Fruit fly (Drosophila melanogaster) whole organism, prepupa: ENCODE results near the gene CG13760.

Experiments
- Blimp-1 ChIP-seq: fragments of 200-800 bp; sonication (Bioruptor generic); optimal IDR thresholded peaks from 3 replicates; lab custom pipeline; 2017; ENCODE audit warnings: missing biosample characterization, missing genetic modification characterization, mild to moderate bottlenecking, moderate library complexity, missing genetic modification reagents
- CG10631 ChIP-seq: fragments of 200-800 bp; sonication (Bioruptor generic); optimal IDR thresholded peaks from 2 replicates; lab custom pipeline; 2016; ENCODE audit warnings: missing biosample characterization, missing genetic modification characterization
- CG10669 ChIP-seq: fragments of 200-800 bp; sonication (Bioruptor generic); optimal IDR thresholded peaks from 3 replicates; lab custom pipeline; 2018; ENCODE audit warnings: missing biosample characterization, mild to moderate bottlenecking, missing genetic modification characterization, moderate library complexity
- CG11762 ChIP-seq: fragments of 200-800 bp; sonication (Bioruptor generic); optimal IDR thresholded peaks from 3 replicates; lab custom pipeline; 2016; ENCODE audit warnings: missing biosample characterization, missing genetic modification characterization; ENCODE audit not compliant: insufficient read depth
- CG11902 ChIP-seq: fragments of 200-800 bp; sonication (Bioruptor generic); optimal IDR thresholded peaks from 3 replicates; lab custom pipeline; 2016; ENCODE audit warnings: missing biosample characterization, missing genetic modification characterization
- CG15336 ChIP-seq: fragments of 200-800 bp; sonication (Bioruptor generic); IDR thresholded peaks from 2 replicates; pipeline ENCODE4 v1.3.6; 2022; ENCODE audit warnings: missing biosample characterization, missing genetic modification characterization
- CG1621 ChIP-seq: fragments of 200-800 bp; sonication (Bioruptor generic); optimal IDR thresholded peaks from 3 replicates; lab custom pipeline; 2018; ENCODE audit warnings: missing biosample characterization, mild to moderate bottlenecking, missing genetic modification characterization
- CG16779 ChIP-seq: fragments of 200-800 bp; sonication (Bioruptor generic); optimal IDR thresholded peaks from 3 replicates; lab custom pipeline; 2017; ENCODE audit warnings: missing biosample characterization, mild to moderate bottlenecking, missing genetic modification characterization
- CG3032 ChIP-seq: fragments of 200-800 bp; optimal IDR thresholded peaks from 2 replicates; lab custom pipeline; 2019; ENCODE audit warnings: missing biosample characterization, mild to moderate bottlenecking, missing genetic modification characterization, moderate library complexity
- CG31627 ChIP-seq: fragments of 200-800 bp; sonication (Bioruptor generic); optimal IDR thresholded peaks from 3 replicates; lab custom pipeline; 2016; ENCODE audit warnings: missing biosample characterization, missing genetic modification characterization
- CG34406 ChIP-seq: fragments of 200-800 bp; sonication (Bioruptor generic); optimal IDR thresholded peaks from 3 replicates; lab custom pipeline; 2016; ENCODE audit warnings: missing biosample characterization, missing genetic modification characterization
- CG3919 ChIP-seq: fragments of 200-800 bp; sonication (Bioruptor generic); optimal IDR thresholded peaks from 3 replicates; lab custom pipeline; 2016; ENCODE audit warnings: missing biosample characterization, missing genetic modification characterization
- CG4318 ChIP-seq: fragments of 200-800 bp; sonication (Bioruptor generic); optimal IDR thresholded peaks from 3 replicates; lab custom pipeline; 2017; ENCODE audit warnings: missing biosample characterization, mild to moderate bottlenecking, missing genetic modification characterization
- CG6276 ChIP-seq: fragments of 200-800 bp; sonication (Bioruptor generic); optimal IDR thresholded peaks from 2 replicates; lab custom pipeline; 2017; ENCODE audit warnings: missing biosample characterization, mild to moderate bottlenecking, missing genetic modification characterization
- CG6792 ChIP-seq: fragments of 200-800 bp; sonication (Bioruptor generic); optimal IDR thresholded peaks from 3 replicates; lab custom pipeline; 2016; ENCODE audit warnings: missing biosample characterization, missing genetic modification characterization
- CG6808 ChIP-seq: fragments of 200-800 bp; sonication (Bioruptor generic); optimal IDR thresholded peaks from 3 replicates; lab custom pipeline; 2017; ENCODE audit warnings: missing biosample characterization, missing genetic modification characterization, mild to moderate bottlenecking, moderate library complexity, missing genetic modification reagents
- CG6854 ChIP-seq: fragments of 200-800 bp; sonication (Bioruptor generic); optimal IDR thresholded peaks from 2 replicates; lab custom pipeline; 2017; ENCODE audit warnings: missing biosample characterization, mild to moderate bottlenecking, missing genetic modification characterization
- CG8319 ChIP-seq: fragments of 200-800 bp; sonication (Bioruptor generic); optimal IDR thresholded peaks from 3 replicates; lab custom pipeline; 2016; ENCODE audit warnings: missing biosample characterization, missing genetic modification characterization
- CG8632 ChIP-seq: fragments of 200-800 bp; sonication (Bioruptor generic); optimal IDR thresholded peaks from 3 replicates; lab custom pipeline; 2016; ENCODE audit warnings: missing biosample characterization, missing genetic modification characterization
- CG9139 ChIP-seq: fragments of 200-800 bp; sonication (Bioruptor generic); optimal IDR thresholded peaks from 3 replicates; lab custom pipeline; 2017; ENCODE audit warnings: missing biosample characterization, mild to moderate bottlenecking, missing genetic modification characterization
- Eip78C ChIP-seq: fragments of 200-800 bp; sonication (Bioruptor generic); peaks from one replicate; lab custom pipeline; 2016; ENCODE audit warnings: missing biosample characterization, missing genetic modification characterization
- Ets21C ChIP-seq: fragments of 200-800 bp; sonication (Bioruptor generic); optimal IDR thresholded peaks from 3 replicates; lab custom pipeline; 2016; ENCODE audit warnings: missing biosample characterization, missing genetic modification characterization
- Ets96B ChIP-seq: fragments of 200-800 bp; optimal IDR thresholded peaks from 2 replicates; lab custom pipeline; 2019; ENCODE audit warnings: missing biosample characterization, mild to moderate bottlenecking, missing genetic modification characterization, moderate library complexity
- Gug ChIP-seq: fragments of 200-800 bp; sonication (Bioruptor generic); IDR thresholded peaks from 2 replicates; pipeline ENCODE4 v1.3.6; 2022; ENCODE audit warnings: missing biosample characterization, missing genetic modification characterization
- Hr39 ChIP-seq: fragments of 200-800 bp; sonication (Bioruptor generic); optimal IDR thresholded peaks from 2 replicates; lab custom pipeline; 2016; ENCODE audit warnings: missing biosample characterization, missing genetic modification characterization
- Hr4 ChIP-seq: fragments of 200-800 bp; sonication (Bioruptor generic); optimal IDR thresholded peaks from 3 replicates; lab custom pipeline; 2016; ENCODE audit warnings: missing biosample characterization, missing genetic modification characterization
- Lpt ChIP-seq: fragments of 200-800 bp; sonication (Bioruptor generic); optimal IDR thresholded peaks from 3 replicates; lab custom pipeline; 2016; ENCODE audit warnings: missing biosample characterization, missing genetic modification characterization
- Met ChIP-seq: fragments of 200-800 bp; sonication (Bioruptor generic); optimal IDR thresholded peaks from 3 replicates; lab custom pipeline; 2016; ENCODE audit warnings: missing biosample characterization, missing genetic modification characterization
- OdsH ChIP-seq: fragments of 200-800 bp; sonication (Bioruptor generic); optimal IDR thresholded peaks from 3 replicates; lab custom pipeline; 2016; ENCODE audit warnings: missing biosample characterization, missing genetic modification characterization
- Smox ChIP-seq: fragments of 200-800 bp; sonication (Bioruptor generic); optimal IDR thresholded peaks from 3 replicates; lab custom pipeline; 2016; ENCODE audit warnings: missing biosample characterization, missing genetic modification characterization
- Sox102F ChIP-seq: fragments of 200-800 bp; sonication (Bioruptor generic); optimal IDR thresholded peaks from 2 replicates; lab custom pipeline; 2016; ENCODE audit warnings: missing biosample characterization, mild to moderate bottlenecking, missing genetic modification characterization
- Sox14 ChIP-seq: fragments of 200-800 bp; sonication (Bioruptor generic); optimal IDR thresholded peaks from 3 replicates; lab custom pipeline; 2016; ENCODE audit warnings: missing biosample characterization, missing genetic modification characterization
- Sox15 ChIP-seq: fragments of 200-800 bp; sonication (Bioruptor generic); optimal IDR thresholded peaks from 3 replicates; lab custom pipeline; 2016; ENCODE audit warnings: missing biosample characterization, missing genetic modification characterization
- achi ChIP-seq: fragments of 200-800 bp; sonication (Bioruptor generic); optimal IDR thresholded peaks from 3 replicates; lab custom pipeline; 2016; ENCODE audit warnings: missing biosample characterization, missing genetic modification characterization
- acj6 ChIP-seq: fragments of 200-800 bp; sonication (Bioruptor generic); optimal IDR thresholded peaks from 3 replicates; lab custom pipeline; 2016; ENCODE audit warnings: missing biosample characterization, missing genetic modification characterization
- cyc ChIP-seq: fragments of 200-800 bp; sonication (Bioruptor generic); optimal IDR thresholded peaks from 3 replicates; lab custom pipeline; 2016; ENCODE audit warnings: missing biosample characterization, missing genetic modification characterization
- dac ChIP-seq: fragments of 200-800 bp; sonication (Bioruptor generic); optimal IDR thresholded peaks from 2 replicates; lab custom pipeline; 2017; ENCODE audit warnings: missing biosample characterization, mild to moderate bottlenecking, missing genetic modification characterization
- dsx ChIP-seq: fragments of 200-800 bp; optimal IDR thresholded peaks from 3 replicates; lab custom pipeline; 2019; ENCODE audit warnings: missing biosample characterization, mild to moderate bottlenecking, missing genetic modification characterization, moderate library complexity; ENCODE audit not compliant: poor library complexity, severe bottlenecking
- eg ChIP-seq: fragments of 200-800 bp; sonication (Bioruptor generic); IDR thresholded peaks from 3 replicates; pipeline ENCODE4 v1.3.6; 2022; ENCODE audit warnings: missing biosample characterization, missing genetic modification characterization
- esn ChIP-seq: fragments of 200-800 bp; sonication (Bioruptor generic); optimal IDR thresholded peaks from 2 replicates; lab custom pipeline; 2016; ENCODE audit warnings: missing biosample characterization, mild to moderate bottlenecking, missing genetic modification characterization, moderate library complexity
- fd59A ChIP-seq: fragments of 200-800 bp; sonication (Bioruptor generic); optimal IDR thresholded peaks from 2 replicates; lab custom pipeline; 2017; ENCODE audit warnings: missing biosample characterization, mild to moderate bottlenecking, missing genetic modification characterization, missing genetic modification reagents
- fd85E ChIP-seq: fragments of 200-800 bp; sonication (Bioruptor generic); optimal IDR thresholded peaks from 3 replicates; lab custom pipeline; 2016; ENCODE audit warnings: missing biosample characterization, missing genetic modification characterization
- fkh ChIP-seq: fragments of 200-800 bp; sonication (Bioruptor generic); optimal IDR thresholded peaks from 3 replicates; lab custom pipeline; 2017; ENCODE audit warnings: missing biosample characterization, mild to moderate bottlenecking, missing genetic modification characterization, moderate library complexity
- lz ChIP-seq: fragments of 200-800 bp; sonication (Bioruptor generic); optimal IDR thresholded peaks from 3 replicates; lab custom pipeline; 2016; ENCODE audit warnings: missing biosample characterization, missing genetic modification characterization
- net ChIP-seq: fragments of 200-800 bp; sonication (Bioruptor generic); optimal IDR thresholded peaks from 3 replicates; lab custom pipeline; 2016; ENCODE audit warnings: missing biosample characterization, missing genetic modification characterization
- pdm3 ChIP-seq: fragments of 200-800 bp; sonication (Bioruptor generic); optimal IDR thresholded peaks from 3 replicates; lab custom pipeline; 2016; ENCODE audit warnings: missing biosample characterization, missing genetic modification characterization
- salr ChIP-seq, 2 experiments: fragments of 200-800 bp; sonication (Bioruptor generic); optimal IDR thresholded peaks; 3 replicates each; lab custom pipeline; 2016 to 2018; ENCODE audit warnings: missing biosample characterization in 2 of 2, missing genetic modification characterization in 2 of 2, mild to moderate bottlenecking in 1 of 2
- spab ChIP-seq: fragments of 200-800 bp; sonication (Bioruptor generic); optimal IDR thresholded peaks from 2 replicates; lab custom pipeline; 2017; ENCODE audit warnings: missing biosample characterization, mild to moderate bottlenecking, missing genetic modification characterization, missing genetic modification reagents
- ss ChIP-seq, 2 experiments: fragments of 200-800 bp; sonication (Bioruptor generic); optimal IDR thresholded peaks; 2 replicates in 1 of 2; 3 replicates in 1 of 2; lab custom pipeline; 2017 to 2018; ENCODE audit warnings: mild to moderate bottlenecking in 2 of 2, missing biosample characterization in 2 of 2, missing genetic modification characterization in 2 of 2, moderate library complexity in 1 of 2
- svp ChIP-seq: fragments of 200-800 bp; sonication (Bioruptor generic); peaks from one replicate; lab custom pipeline; 2016; ENCODE audit warnings: missing biosample characterization, missing genetic modification characterization
- vri ChIP-seq: fragments of 200-800 bp; sonication (Bioruptor generic); optimal IDR thresholded peaks from 3 replicates; lab custom pipeline; 2016; ENCODE audit warnings: missing biosample characterization, mild to moderate bottlenecking, missing genetic modification characterization

CG13760 gene

dm6 chrX:2589446-2590038, 4.0 kb upstream of the CG13760 start:
- TF ChIP-seq lz (GFP tag; lab: Kevin White, UChicago) (peak; percentile 96), Ets96B (tag; lab: Kevin White, UChicago) (peak; percentile 77), dsx (GFP tag; lab: Kevin White, UChicago) (peak; percentile 64), vri (GFP tag; lab: Kevin White, UChicago) (peak; percentile 93), Gug (GFP tag; lab: Robert Waterston, UW) (peak; percentile 93), Hr4 (GFP tag; lab: Kevin White, UChicago) (peak; percentile 95), CG6854 (GFP tag; lab: Kevin White, UChicago) (peak; percentile 78), Lpt (GFP tag; lab: Kevin White, UChicago) (peak; percentile 92), cyc (GFP tag; lab: Kevin White, UChicago) (peak; percentile 97), CG1621 (tag; lab: Kevin White, UChicago) (peak; percentile 81), CG11902 (GFP tag; lab: Kevin White, UChicago) (peak; percentile 92), OdsH (GFP tag; lab: Kevin White, UChicago) (peak; percentile 96), CG34406 (GFP tag; lab: Kevin White, UChicago) (peak; percentile 93), CG4318 (GFP tag; lab: Kevin White, UChicago) (peak; percentile 93), CG15336 (GFP tag; lab: Robert Waterston, UW) (peak; percentile 95), CG31627 (GFP tag; lab: Kevin White, UChicago) (peak; percentile 97), svp (peak; percentile 97), Eip78C (peak; percentile 97), Hr39 (GFP tag; lab: Kevin White, UChicago) (peak; percentile 97), CG16779 (tag; lab: Kevin White, UChicago) (peak; percentile 73), CG10631 (peak; percentile 89), Sox15 (peak; percentile 96), CG6792 (GFP tag; lab: Kevin White, UChicago) (peak; percentile 97), CG8319 (peak; percentile 93), Smox (GFP tag; lab: Kevin White, UChicago) (peak; percentile 93), dac (GFP tag; lab: Kevin White, UChicago) (peak; percentile 94), Sox102F (peak; percentile 91), esn (GFP tag; lab: Kevin White, UChicago) (peak; percentile 95), CG3919 (GFP tag; lab: Kevin White, UChicago) (peak; percentile 95), pdm3 (GFP tag; lab: Kevin White, UChicago) (peak; percentile 96), eg (GFP tag; lab: Robert Waterston, UW) (peak; percentile 98), salr (GFP tag; optimal IDR thresholded peaks at IDR 0.05; lab: Kevin White, UChicago) (peak; percentile 64 to 82), CG6276 (GFP tag; lab: Kevin White, UChicago) (peak; percentile 91), spab (GFP tag; lab: Kevin White, UChicago) (peak; percentile 65), CG10669 (GFP tag; lab: Kevin White, UChicago) (peak; percentile 78), fd85E (GFP tag; lab: Kevin White, UChicago) (peak; percentile 56), achi (GFP tag; lab: Kevin White, UChicago) (peak; percentile 92), Sox14 (GFP tag; lab: Kevin White, UChicago) (peak; percentile 94), CG9139 (GFP tag; lab: Kevin White, UChicago) (peak; percentile 31), acj6 (GFP tag; lab: Kevin White, UChicago) (peak; percentile 94), Ets21C (GFP tag; lab: Kevin White, UChicago) (peak; percentile 92), net (peak; percentile 94), CG3032 (tag; lab: Kevin White, UChicago) (peak; percentile 81), fd59A (peak; percentile 71), ss (GFP tag; optimal IDR thresholded peaks at IDR 0.05; lab: Kevin White, UChicago) (peak; percentile 43 to 54), CG11762 (GFP tag; lab: Kevin White, UChicago) (peak; percentile 88), CG6808 (GFP tag; lab: Kevin White, UChicago) (peak; percentile 41), CG8632 (GFP tag; lab: Kevin White, UChicago) (peak; percentile 85), Met (GFP tag; lab: Kevin White, UChicago) (peak; percentile 92), fkh (GFP tag; lab: Kevin White, UChicago) (peak; percentile 88), Blimp-1 (GFP tag; lab: Kevin White, UChicago) (peak; percentile 79)
